Worm (Caenorhabditis elegans) whole organism, L1 larva: ENCODE results near the gene ZK287.1.
A peak's percentile ranks its signal among the peaks of the same experiment; 100 is the strongest.

Experiments used
- Y116A8C.19 ChIP-seq: sonication (generic microtip); optimal IDR thresholded peaks from 2 replicates; lab custom pipeline; 2016; ENCODE audit warnings: missing compliant biosample characterization, missing genetic modification characterization, borderline replicate concordance
- alr-1 ChIP-seq: fragments of 200-800 bp; sonication (Bioruptor generic); optimal IDR thresholded peaks from 2 replicates; lab custom pipeline; 2018; ENCODE audit warnings: borderline replicate concordance, mild to moderate bottlenecking, missing genetic modification characterization, missing compliant biosample characterization
- aly-2 ChIP-seq: fragments of 150-350 bp; optimal IDR thresholded peaks from 2 replicates; lab custom pipeline; 2014; ENCODE audit warnings: missing biosample characterization, missing genetic modification characterization
- blmp-1 ChIP-seq: fragments of 150-350 bp; optimal IDR thresholded peaks from 2 replicates; lab custom pipeline; 2014; ENCODE audit warnings: missing biosample characterization, missing genetic modification characterization
- ceh-90 ChIP-seq: sonication (generic microtip); optimal IDR thresholded peaks from 2 replicates; lab custom pipeline; 2016; ENCODE audit warnings: missing genetic modification characterization, missing compliant biosample characterization
- dpl-1 ChIP-seq, 3 experiments: fragments of 150-350 bp in 2 of 3; sonication (generic microtip) in 1 of 3; optimal IDR thresholded peaks; 2 replicates each; lab custom pipeline; 2014 to 2017; ENCODE audit warnings: missing biosample characterization in 3 of 3, missing genetic modification characterization in 3 of 3, missing genetic modification reagents in 3 of 3
- dsc-1 ChIP-seq: sonication (generic microtip); optimal IDR thresholded peaks from 2 replicates; lab custom pipeline; 2016; ENCODE audit warnings: mild to moderate bottlenecking, missing genetic modification characterization, missing compliant biosample characterization
- efl-1 ChIP-seq, 4 experiments: fragments of 150-350 bp; optimal IDR thresholded peaks in 3 of 4; peaks in 1 of 4; 1 replicate in 1 of 4; 2 replicates in 3 of 4; lab custom pipeline; 2014; ENCODE audit warnings: missing biosample characterization in 2 of 4, missing genetic modification characterization in 2 of 4, missing genetic modification reagents in 2 of 4
- efl-3 ChIP-seq: fragments of 200-800 bp; sonication (Bioruptor generic); optimal IDR thresholded peaks from 2 replicates; lab custom pipeline; 2018; ENCODE audit warnings: mild to moderate bottlenecking, missing genetic modification characterization, missing compliant biosample characterization
- egl-27 ChIP-seq, 2 experiments: fragments of 150-350 bp in 1 of 2; sonication (generic microtip); optimal IDR thresholded peaks; 3 replicates each; lab custom pipeline; 2017 to 2018; ENCODE audit warnings: missing biosample characterization in 2 of 2, missing genetic modification characterization in 2 of 2, missing genetic modification reagents in 2 of 2
- elt-2 ChIP-seq: sonication (generic microtip); optimal IDR thresholded peaks from 2 replicates; lab custom pipeline; 2016; ENCODE audit warnings: missing genetic modification characterization, mild to moderate bottlenecking, inconsistent platforms, missing compliant biosample characterization, missing genetic modification reagents
- elt-3 ChIP-seq, 6 experiments: fragments of 150-350 bp in 1 of 6; sonication (generic microtip); optimal IDR thresholded peaks; 2 replicates each; lab custom pipeline; 2017 to 2018; ENCODE audit warnings: missing biosample characterization in 6 of 6, missing genetic modification characterization in 6 of 6, inconsistent platforms in 1 of 6
- fos-1 ChIP-seq: fragments of 150-350 bp; optimal IDR thresholded peaks from 2 replicates; lab custom pipeline; 2014; ENCODE audit warnings: missing biosample characterization, missing genetic modification characterization
- grh-1 ChIP-seq: fragments of 200-800 bp; sonication (Bioruptor generic); IDR thresholded peaks from 2 replicates; pipeline ENCODE4 v1.3.6; 2022; ENCODE audit warnings: missing genetic modification reagents, missing genetic modification characterization, missing compliant biosample characterization
- hlh-17 ChIP-seq: fragments of 200-800 bp; sonication (Bioruptor generic); optimal IDR thresholded peaks from 2 replicates; lab custom pipeline; 2018; ENCODE audit warnings: missing genetic modification characterization, mild to moderate bottlenecking, missing compliant biosample characterization, moderate library complexity, borderline replicate concordance
- hlh-4 ChIP-seq: sonication (generic microtip); optimal IDR thresholded peaks from 2 replicates; lab custom pipeline; 2016; ENCODE audit warnings: mild to moderate bottlenecking, missing genetic modification characterization, missing compliant biosample characterization
- hpl-2 ChIP-seq: fragments of 150-350 bp; optimal IDR thresholded peaks from 2 replicates; lab custom pipeline; 2014; ENCODE audit warnings: missing biosample characterization, missing genetic modification reagents, missing genetic modification characterization
- irx-1 ChIP-seq: sonication (generic microtip); optimal IDR thresholded peaks from 2 replicates; lab custom pipeline; 2016; ENCODE audit warnings: missing genetic modification characterization, missing compliant biosample characterization
- isw-1 ChIP-seq: fragments of 200-800 bp; sonication (Bioruptor generic); IDR thresholded peaks from 2 replicates; pipeline ENCODE4 v1.3.6; 2022; ENCODE audit warnings: missing genetic modification characterization, missing compliant biosample characterization
- lin-13 ChIP-seq: fragments of 150-350 bp; optimal IDR thresholded peaks from 2 replicates; lab custom pipeline; 2014; ENCODE audit warnings: missing biosample characterization, missing genetic modification reagents, missing genetic modification characterization
- mab-9 ChIP-seq: fragments of 200-800 bp; sonication (Bioruptor generic); IDR thresholded peaks from 2 replicates; pipeline ENCODE4 v1.3.6; 2022; ENCODE audit warnings: missing genetic modification reagents, missing genetic modification characterization, missing compliant biosample characterization
- mef-2 ChIP-seq: fragments of 150-350 bp; optimal IDR thresholded peaks from 2 replicates; lab custom pipeline; 2014; ENCODE audit warnings: missing biosample characterization, missing genetic modification characterization
- mep-1 ChIP-seq: fragments of 150-350 bp; optimal IDR thresholded peaks from 2 replicates; lab custom pipeline; 2014; ENCODE audit warnings: missing biosample characterization, missing genetic modification characterization
- nhr-11 ChIP-seq: fragments of 150-350 bp; optimal IDR thresholded peaks from 2 replicates; lab custom pipeline; 2014; ENCODE audit warnings: missing biosample characterization, missing genetic modification characterization
- nhr-19 ChIP-seq: fragments of 200-800 bp; sonication (Bioruptor generic); conservative IDR thresholded peaks from 2 replicates; pipeline ENCODE4 v1.3.6; 2022; ENCODE audit warnings: missing genetic modification characterization, missing compliant biosample characterization
- nhr-28 ChIP-seq: fragments of 150-350 bp; optimal IDR thresholded peaks from 2 replicates; lab custom pipeline; 2014; ENCODE audit warnings: missing biosample characterization, missing genetic modification characterization
- nhr-47 ChIP-seq: sonication (generic microtip); optimal IDR thresholded peaks from 2 replicates; lab custom pipeline; 2016; ENCODE audit warnings: mild to moderate bottlenecking, missing genetic modification characterization, moderate library complexity, missing compliant biosample characterization
- nhr-71 ChIP-seq: sonication (generic microtip); optimal IDR thresholded peaks from 2 replicates; lab custom pipeline; 2016; ENCODE audit warnings: mild to moderate bottlenecking, missing genetic modification characterization, moderate library complexity, missing compliant biosample characterization
- nhr-76 ChIP-seq: sonication (generic microtip); optimal IDR thresholded peaks from 2 replicates; lab custom pipeline; 2017; ENCODE audit warnings: missing biosample characterization, missing genetic modification characterization
- nhr-77 ChIP-seq: fragments of 150-350 bp; optimal IDR thresholded peaks from 2 replicates; lab custom pipeline; 2014; ENCODE audit warnings: missing biosample characterization, missing genetic modification characterization
- nhr-84 ChIP-seq: sonication (generic microtip); optimal IDR thresholded peaks from 2 replicates; lab custom pipeline; 2017; ENCODE audit warnings: missing biosample characterization, missing genetic modification characterization
- nhr-85 ChIP-seq: sonication (generic microtip); peaks from one replicate; lab custom pipeline; 2016; ENCODE audit warnings: missing genetic modification characterization, inconsistent platforms, missing compliant biosample characterization
- pag-3 ChIP-seq: sonication (generic microtip); optimal IDR thresholded peaks from 2 replicates; lab custom pipeline; 2017; ENCODE audit warnings: missing genetic modification characterization, mild to moderate bottlenecking, missing compliant biosample characterization, antibody characterized with exemption, borderline replicate concordance; ENCODE audit not compliant: insufficient read depth
- pqm-1 ChIP-seq: sonication (generic microtip); optimal IDR thresholded peaks from 3 replicates; lab custom pipeline; 2017; ENCODE audit warnings: missing biosample characterization, missing genetic modification characterization
- rnt-1 ChIP-seq: sonication (generic microtip); optimal IDR thresholded peaks from 2 replicates; lab custom pipeline; 2016; ENCODE audit warnings: mild to moderate bottlenecking, missing genetic modification characterization, moderate library complexity, missing compliant biosample characterization
- snpc-4 ChIP-seq: fragments of 150-350 bp; optimal IDR thresholded peaks from 2 replicates; lab custom pipeline; 2014; ENCODE audit warnings: missing biosample characterization, missing genetic modification characterization
- snu-23 ChIP-seq: sonication (generic microtip); optimal IDR thresholded peaks from 2 replicates; lab custom pipeline; 2016; ENCODE audit warnings: missing genetic modification characterization, missing compliant biosample characterization
- sup-37 ChIP-seq: fragments of 200-800 bp; sonication (Bioruptor generic); optimal IDR thresholded peaks from 2 replicates; lab custom pipeline; 2018; ENCODE audit warnings: mild to moderate bottlenecking, missing genetic modification characterization, missing compliant biosample characterization
- swsn-7 ChIP-seq: sonication (generic microtip); optimal IDR thresholded peaks from 2 replicates; lab custom pipeline; 2016; ENCODE audit warnings: missing genetic modification characterization, missing compliant biosample characterization
- tlp-1 ChIP-seq: fragments of 150-350 bp; optimal IDR thresholded peaks from 2 replicates; lab custom pipeline; 2014; ENCODE audit warnings: missing biosample characterization, missing genetic modification characterization
- unc-62 ChIP-seq: fragments of 150-350 bp; optimal IDR thresholded peaks from 2 replicates; lab custom pipeline; 2014; ENCODE audit warnings: missing biosample characterization, missing genetic modification reagents, missing genetic modification characterization
- unc-86 ChIP-seq: sonication (generic microtip); optimal IDR thresholded peaks from 2 replicates; lab custom pipeline; 2016; ENCODE audit warnings: missing genetic modification characterization, missing compliant biosample characterization
- unc-98 ChIP-seq: fragments of 200-800 bp; sonication (Bioruptor generic); IDR thresholded peaks from 2 replicates; pipeline ENCODE4 v1.3.6; 2022; ENCODE audit warnings: missing genetic modification characterization, missing compliant biosample characterization
- xbp-1 ChIP-seq: sonication (generic microtip); optimal IDR thresholded peaks from 2 replicates; lab custom pipeline; 2016; ENCODE audit warnings: missing genetic modification characterization, missing compliant biosample characterization
- ztf-11 ChIP-seq, 2 experiments: sonication (generic microtip); optimal IDR thresholded peaks; 2 replicates each; lab custom pipeline; 2016 to 2017; ENCODE audit warnings: missing genetic modification characterization in 2 of 2, missing biosample characterization in 1 of 2, missing compliant biosample characterization in 1 of 2
- ztf-4 ChIP-seq: fragments of 150-350 bp; optimal IDR thresholded peaks from 2 replicates; lab custom pipeline; 2014; ENCODE audit warnings: missing biosample characterization, missing genetic modification characterization

The ZK287.1 gene

ce11 chrV:9629643-9630042, 36.9 kb upstream of the ZK287.1 start, which contains the start of gene col-146:
Gene col-146 (plus strand): TSS chrV:9629943.
- no peak for TF ChIP-seq unc-62 (GFP tag; lab: Kevin White, UChicago)
- no peak for TF ChIP-seq dsc-1 (tag; lab: Kevin White, UChicago)
- TF ChIP-seq tlp-1, result no peak
- no peak for TF ChIP-seq mef-2 (tag; lab: Kevin White, UChicago)
- TF ChIP-seq mab-9, result no peak
- no peak for TF ChIP-seq sup-37 (GFP tag; lab: Kevin White, UChicago)
- TF ChIP-seq xbp-1 (tag; lab: Kevin White, UChicago), result no peak
- TF ChIP-seq fos-1 (tag; lab: Kevin White, UChicago), result no peak

ce11 chrV:9630542-9630941, 36.0 kb upstream of the ZK287.1 start:
- TF ChIP-seq swsn-7 (tag; lab: Kevin White, UChicago) (no peak), hlh-17 (GFP tag; lab: Kevin White, UChicago) (no peak), ztf-4 (tag; lab: Kevin White, UChicago) (no peak), efl-1 (optimal IDR thresholded peaks at IDR 0.05; lab: Kevin White, UChicago) (no peak), efl-1 (GFP tag; optimal IDR thresholded peaks at IDR 0.05 in 1 of 2; lab: Kevin White, UChicago) (no peak), pqm-1 (no peak), lin-13 (no peak), nhr-71 (no peak), nhr-76 (tag; lab: Kevin White, UChicago) (no peak), hlh-4 (tag; lab: Kevin White, UChicago) (no peak), nhr-19 (GFP tag; lab: Robert Waterston, UW) (no peak), blmp-1 (no peak), snu-23 (no peak), aly-2 (tag; lab: Kevin White, UChicago) (no peak), nhr-77 (no peak)
- TF ChIP-seq, all 84 proteins: peak for 0

ce11 chrV:9630944-9631343, 35.5 kb upstream of the ZK287.1 start, which contains the start of gene T06E4.5:
Gene T06E4.5 (plus strand): TSS chrV:9631244.
- TF ChIP-seq Y116A8C.19 (tag; lab: Kevin White, UChicago) (no peak), nhr-76 (tag; lab: Kevin White, UChicago) (no peak), ceh-90 (tag; lab: Kevin White, UChicago) (no peak), pag-3 (tag; lab: Kevin White, UChicago) (no peak), irx-1 (tag; lab: Kevin White, UChicago) (no peak), lin-13 (no peak), snpc-4 (tag; lab: Kevin White, UChicago) (no peak), nhr-11 (tag; lab: Kevin White, UChicago) (no peak), nhr-85 (tag; lab: Kevin White, UChicago) (no peak), xbp-1 (tag; lab: Kevin White, UChicago) (no peak), aly-2 (tag; lab: Kevin White, UChicago) (no peak), elt-2 (tag; lab: Kevin White, UChicago) (no peak), tlp-1 (no peak), nhr-84 (tag; lab: Kevin White, UChicago) (no peak)
- TF ChIP-seq, all 84 proteins: peak for 0

ce11 chrV:9632348-9632747, 34.1 kb upstream of the ZK287.1 start:
- TF ChIP-seq unc-98 (GFP tag; lab: Robert Waterston, UW) (no peak), efl-3 (GFP tag; lab: Kevin White, UChicago) (no peak), grh-1 (GFP tag; lab: Robert Waterston, UW) (no peak), nhr-47 (no peak)

- no peak for TF ChIP-seq rnt-1 (tag; lab: Kevin White, UChicago)
- peak in 5 of 6 experiments; percentile 10 to 93 (median 74) for TF ChIP-seq elt-3 (tag; optimal IDR thresholded peaks at IDR 0.05; lab: Kevin White, UChicago)
- TF ChIP-seq mep-1 (tag; lab: Kevin White, UChicago), result peak; percentile 39
- no peak for TF ChIP-seq dpl-1 (GFP tag; optimal IDR thresholded peaks at IDR 0.05; lab: Kevin White, UChicago)
- no peak for TF ChIP-seq nhr-28 (tag; lab: Kevin White, UChicago)
- TF ChIP-seq nhr-19 (GFP tag; lab: Robert Waterston, UW), result peak; percentile 30
- TF ChIP-seq blmp-1, result peak; percentile 66
- no peak for TF ChIP-seq unc-86 (tag; lab: Kevin White, UChicago)
- peak; percentile 1 for TF ChIP-seq fos-1 (tag; lab: Kevin White, UChicago)
- no peak for TF ChIP-seq hpl-2
- TF ChIP-seq isw-1 (GFP tag; lab: Robert Waterston, UW), result no peak
- TF ChIP-seq ztf-11 (tag; optimal IDR thresholded peaks at IDR 0.05; lab: Kevin White, UChicago), result no peak
- no peak for TF ChIP-seq egl-27 (tag; optimal IDR thresholded peaks at IDR 0.05; lab: Kevin White, UChicago)
- TF ChIP-seq alr-1 (tag; lab: Kevin White, UChicago), result no peak
- TF ChIP-seq swsn-7 (tag; lab: Kevin White, UChicago), result no peak
- TF ChIP-seq unc-62 (GFP tag; lab: Kevin White, UChicago), result no peak
Measured at ce11 chrV:9633313-9633712, 33.2 kb upstream of the ZK287.1 start, which contains the start of gene col-147. Gene col-147 (minus strand): TSS chrV:9633338.
